Worm (Caenorhabditis elegans) whole organism, L1 larva: ENCODE measurements around the gene srr-3.

Source experiments
- Y116A8C.19 ChIP-seq: sonication (generic microtip); optimal IDR thresholded peaks from 2 replicates; lab custom pipeline; 2016; ENCODE audit warnings: missing compliant biosample characterization, missing genetic modification characterization, borderline replicate concordance
- ama-1 ChIP-seq: fragments of 150-350 bp; optimal IDR thresholded peaks from 2 replicates; lab custom pipeline; 2014
- ceh-63 ChIP-seq: fragments of 200-800 bp; sonication (Bioruptor generic); optimal IDR thresholded peaks from 2 replicates; lab custom pipeline; 2018; ENCODE audit warnings: mild to moderate bottlenecking, missing genetic modification characterization, missing compliant biosample characterization
- ceh-8 ChIP-seq: fragments of 200-800 bp; sonication (Bioruptor generic); optimal IDR thresholded peaks from 2 replicates; lab custom pipeline; 2018; ENCODE audit warnings: mild to moderate bottlenecking, missing genetic modification characterization, moderate library complexity, missing compliant biosample characterization
- ceh-88 ChIP-seq: fragments of 200-800 bp; sonication (Bioruptor generic); IDR thresholded peaks from 2 replicates; pipeline ENCODE4 v1.3.6; 2022; ENCODE audit warnings: missing genetic modification characterization, missing compliant biosample characterization
- efl-1 ChIP-seq, 4 experiments: fragments of 150-350 bp; optimal IDR thresholded peaks in 3 of 4; peaks in 1 of 4; 1 replicate in 1 of 4; 2 replicates in 3 of 4; lab custom pipeline; 2014; ENCODE audit warnings: missing biosample characterization in 2 of 4, missing genetic modification characterization in 2 of 4, missing genetic modification reagents in 2 of 4
- egl-27 ChIP-seq, 2 experiments: fragments of 150-350 bp in 1 of 2; sonication (generic microtip); optimal IDR thresholded peaks; 3 replicates each; lab custom pipeline; 2017 to 2018; ENCODE audit warnings: missing biosample characterization in 2 of 2, missing genetic modification characterization in 2 of 2, missing genetic modification reagents in 2 of 2
- ets-5 ChIP-seq: fragments of 200-800 bp; sonication (Bioruptor generic); IDR thresholded peaks from 2 replicates; pipeline ENCODE4 v1.3.6; 2022; ENCODE audit warnings: missing genetic modification characterization, missing compliant biosample characterization
- fkh-8 ChIP-seq: sonication (generic microtip); optimal IDR thresholded peaks from 2 replicates; lab custom pipeline; 2016; ENCODE audit warnings: mild to moderate bottlenecking, missing genetic modification characterization, missing compliant biosample characterization
- fos-1 ChIP-seq: fragments of 150-350 bp; optimal IDR thresholded peaks from 2 replicates; lab custom pipeline; 2014; ENCODE audit warnings: missing biosample characterization, missing genetic modification characterization
- grh-1 ChIP-seq: fragments of 200-800 bp; sonication (Bioruptor generic); IDR thresholded peaks from 2 replicates; pipeline ENCODE4 v1.3.6; 2022; ENCODE audit warnings: missing genetic modification reagents, missing genetic modification characterization, missing compliant biosample characterization
- hlh-4 ChIP-seq: sonication (generic microtip); optimal IDR thresholded peaks from 2 replicates; lab custom pipeline; 2016; ENCODE audit warnings: mild to moderate bottlenecking, missing genetic modification characterization, missing compliant biosample characterization
- irx-1 ChIP-seq: sonication (generic microtip); optimal IDR thresholded peaks from 2 replicates; lab custom pipeline; 2016; ENCODE audit warnings: missing genetic modification characterization, missing compliant biosample characterization
- isw-1 ChIP-seq: fragments of 200-800 bp; sonication (Bioruptor generic); IDR thresholded peaks from 2 replicates; pipeline ENCODE4 v1.3.6; 2022; ENCODE audit warnings: missing genetic modification characterization, missing compliant biosample characterization
- lin-14 ChIP-seq: fragments of 200-800 bp; sonication (Bioruptor generic); optimal IDR thresholded peaks from 2 replicates; lab custom pipeline; 2018; ENCODE audit warnings: mild to moderate bottlenecking, missing genetic modification characterization, moderate library complexity, missing compliant biosample characterization
- lsy-2 ChIP-seq, 2 experiments: fragments of 150-350 bp; optimal IDR thresholded peaks; 2 replicates each; lab custom pipeline; 2014; ENCODE audit warnings: missing biosample characterization in 2 of 2, missing genetic modification characterization in 2 of 2
- nhr-12 ChIP-seq: sonication (generic microtip); optimal IDR thresholded peaks from 2 replicates; lab custom pipeline; 2017; ENCODE audit warnings: missing biosample characterization, missing genetic modification characterization
- nhr-237 ChIP-seq: fragments of 150-350 bp; optimal IDR thresholded peaks from 2 replicates; lab custom pipeline; 2014; ENCODE audit warnings: missing biosample characterization, missing genetic modification characterization
- nhr-28 ChIP-seq: fragments of 150-350 bp; optimal IDR thresholded peaks from 2 replicates; lab custom pipeline; 2014; ENCODE audit warnings: missing biosample characterization, missing genetic modification characterization
- nhr-47 ChIP-seq: sonication (generic microtip); optimal IDR thresholded peaks from 2 replicates; lab custom pipeline; 2016; ENCODE audit warnings: mild to moderate bottlenecking, missing genetic modification characterization, moderate library complexity, missing compliant biosample characterization
- nhr-77 ChIP-seq: fragments of 150-350 bp; optimal IDR thresholded peaks from 2 replicates; lab custom pipeline; 2014; ENCODE audit warnings: missing biosample characterization, missing genetic modification characterization
- nhr-85 ChIP-seq: sonication (generic microtip); peaks from one replicate; lab custom pipeline; 2016; ENCODE audit warnings: missing genetic modification characterization, inconsistent platforms, missing compliant biosample characterization
- pag-3 ChIP-seq: sonication (generic microtip); optimal IDR thresholded peaks from 2 replicates; lab custom pipeline; 2017; ENCODE audit warnings: missing genetic modification characterization, mild to moderate bottlenecking, missing compliant biosample characterization, antibody characterized with exemption, borderline replicate concordance; ENCODE audit not compliant: insufficient read depth
- pax-3 ChIP-seq: fragments of 200-800 bp; sonication (Bioruptor generic); optimal IDR thresholded peaks from 2 replicates; lab custom pipeline; 2018; ENCODE audit warnings: mild to moderate bottlenecking, missing genetic modification characterization, moderate library complexity, missing compliant biosample characterization
- swsn-7 ChIP-seq: sonication (generic microtip); optimal IDR thresholded peaks from 2 replicates; lab custom pipeline; 2016; ENCODE audit warnings: missing genetic modification characterization, missing compliant biosample characterization
- tlp-1 ChIP-seq: fragments of 150-350 bp; optimal IDR thresholded peaks from 2 replicates; lab custom pipeline; 2014; ENCODE audit warnings: missing biosample characterization, missing genetic modification characterization
- unc-130 ChIP-seq: fragments of 150-350 bp; optimal IDR thresholded peaks from 2 replicates; lab custom pipeline; 2017; ENCODE audit warnings: missing biosample characterization, missing genetic modification characterization, inconsistent platforms
- unc-62 ChIP-seq: fragments of 150-350 bp; optimal IDR thresholded peaks from 2 replicates; lab custom pipeline; 2014; ENCODE audit warnings: missing biosample characterization, missing genetic modification reagents, missing genetic modification characterization
- unc-86 ChIP-seq: sonication (generic microtip); optimal IDR thresholded peaks from 2 replicates; lab custom pipeline; 2016; ENCODE audit warnings: missing genetic modification characterization, missing compliant biosample characterization

The srr-3 gene

ce11 chrV:16487474-16487873 lies 21.1 kb downstream of the srr-3 start, which contains the start of gene Y32B12A.5:
TSS of gene Y32B12A.5 (minus strand) at chrV:16487574.
- no peak for TF ChIP-seq irx-1
- TF ChIP-seq unc-130 (tag; lab: Kevin White, UChicago): no peak
- no peak for TF ChIP-seq nhr-12 (tag; lab: Kevin White, UChicago)
- TF ChIP-seq lsy-2 (tag; optimal IDR thresholded peaks at IDR 0.05; lab: Kevin White, UChicago): no peak
- no peak for TF ChIP-seq ama-1 (lab: Kevin White, UChicago)
- no peak for TF ChIP-seq isw-1
- no peak for TF ChIP-seq ets-5 (GFP tag; lab: Robert Waterston, UW)
- TF ChIP-seq lin-14 (GFP tag; lab: Kevin White, UChicago): no peak

DNA sequence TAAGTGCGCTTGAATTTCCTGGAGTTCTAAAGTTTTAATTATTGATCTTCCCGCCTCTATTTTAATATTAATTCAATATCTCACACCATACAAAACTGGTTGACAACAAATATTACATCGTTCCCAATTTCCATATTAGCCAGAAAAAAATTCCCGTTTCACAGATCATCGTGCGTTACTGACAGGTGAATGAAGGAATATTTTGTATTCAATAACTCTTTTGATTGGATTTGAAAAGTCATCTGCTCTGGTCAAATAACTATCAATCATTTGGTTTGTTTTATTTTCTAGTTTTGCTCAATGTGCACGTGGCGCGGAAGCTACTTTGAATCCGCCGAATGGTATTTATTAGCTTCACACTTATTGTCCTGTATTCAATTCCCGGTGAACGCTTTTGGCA lies 24.9 kb downstream of the srr-3 start, which contains the start of gene srh-139:
Gene srh-139, plus strand, starts transcription at position 301 of the 400 bp plus-strand sequence.
- TF ChIP-seq fkh-8: no peak
- TF ChIP-seq pax-3: no peak
- no peak for TF ChIP-seq nhr-47
- TF ChIP-seq nhr-237 (tag; lab: Kevin White, UChicago): no peak
- TF ChIP-seq Y116A8C.19 (tag; lab: Kevin White, UChicago): no peak
- no peak for TF ChIP-seq ama-1 (lab: Kevin White, UChicago)
- no peak for TF ChIP-seq hlh-4 (tag; lab: Kevin White, UChicago)
- no peak for TF ChIP-seq pag-3 (tag; lab: Kevin White, UChicago)
- no peak for TF ChIP-seq fos-1 (tag; lab: Kevin White, UChicago)
- TF ChIP-seq egl-27 (tag; optimal IDR thresholded peaks at IDR 0.05; lab: Kevin White, UChicago): no peak

DNA sequence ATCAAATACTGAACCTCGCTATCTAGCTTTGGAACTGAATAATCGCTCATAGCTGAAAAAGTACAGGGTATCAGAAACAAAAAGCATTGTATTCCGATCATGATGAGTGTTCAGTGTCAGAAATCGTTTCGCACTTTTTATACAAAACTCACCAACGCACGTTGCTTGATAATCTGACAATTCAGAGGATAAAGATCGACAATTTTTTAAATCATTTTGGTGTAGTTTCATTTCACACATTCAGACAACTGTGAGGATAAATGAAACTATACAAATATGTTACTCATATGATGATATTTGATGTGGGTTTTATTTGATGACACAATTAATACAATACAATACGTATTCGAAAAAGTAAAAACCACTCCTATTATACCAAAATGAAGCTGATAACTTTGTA lies 25.5 kb downstream of the srr-3 start, which contains the start of gene F57E7.2:
Gene F57E7.2, minus strand, starts transcription at position 101 of the 400 bp plus-strand sequence.
- no peak for TF ChIP-seq nhr-237 (tag; lab: Kevin White, UChicago)

DNA sequence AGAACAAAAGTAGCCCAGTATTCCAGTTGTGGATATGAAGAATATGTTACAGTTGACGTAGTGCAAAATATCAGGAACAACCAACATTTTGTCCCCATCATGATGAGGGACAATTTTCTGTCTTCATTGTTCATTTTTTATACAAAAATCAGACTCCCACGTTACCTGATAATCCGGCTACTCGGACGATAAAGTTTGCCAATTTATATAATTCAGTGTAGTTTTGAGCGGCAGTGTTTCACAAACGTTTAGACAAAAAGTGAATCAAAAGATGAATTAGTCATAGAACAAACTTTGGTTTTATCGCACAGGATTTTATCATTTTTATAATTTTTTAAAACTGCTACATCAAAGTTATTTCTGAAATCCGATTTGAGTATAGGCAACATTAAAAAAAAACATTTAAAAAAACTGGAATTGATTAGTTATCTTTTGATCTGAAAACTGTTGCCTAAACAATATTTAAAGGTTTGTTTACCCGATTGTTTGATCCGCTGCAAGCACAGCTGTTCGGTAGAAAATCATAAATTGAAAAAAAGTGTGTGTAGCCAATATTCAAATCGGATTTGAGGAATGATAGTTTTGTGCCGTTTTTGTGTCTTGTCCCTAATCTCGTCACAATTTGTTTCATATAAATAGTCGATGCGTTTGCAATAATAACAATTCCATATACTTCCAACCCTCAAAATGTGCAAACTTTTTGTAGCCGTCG lies 27.5 kb downstream of the srr-3 start, which contains the start of the genes F57E7.4 and spig-6:
Gene F57E7.4, minus strand, starts transcription at position 101 of the 712 bp plus-strand sequence.
Gene spig-6, plus strand, starts transcription at position 662 of the 712 bp plus-strand sequence.
- no peak for TF ChIP-seq tlp-1
- no peak for TF ChIP-seq fos-1 (tag; lab: Kevin White, UChicago)
- no peak for TF ChIP-seq lin-14 (GFP tag; lab: Kevin White, UChicago)
- no peak for TF ChIP-seq nhr-77 (tag; lab: Kevin White, UChicago)
- TF ChIP-seq swsn-7 (tag; lab: Kevin White, UChicago): no peak
- no peak for TF ChIP-seq grh-1 (GFP tag; lab: Robert Waterston, UW)
- no peak for TF ChIP-seq nhr-28
- TF ChIP-seq irx-1: no peak
- TF ChIP-seq unc-62: no peak
- no peak for TF ChIP-seq ceh-63 (GFP tag; lab: Kevin White, UChicago)
- no peak for TF ChIP-seq ceh-8 (GFP tag; lab: Kevin White, UChicago)

ce11 chrV:16479275-16479674 lies 29.3 kb downstream of the srr-3 start, which contains the start of gene T08G3.11:
TSS of gene T08G3.11 (minus strand) at chrV:16479375.
- TF ChIP-seq ceh-88 (no peak), efl-1 (optimal IDR thresholded peaks at IDR 0.05; lab: Kevin White, UChicago) (no peak), efl-1 (GFP tag; optimal IDR thresholded peaks at IDR 0.05 in 1 of 2; lab: Kevin White, UChicago) (peak in 1 of 2 experiments; percentile 16)
- TF ChIP-seq, all 84 proteins: peak for 1

ce11 chrV:16471995-16472563 lies 36.5 kb downstream of the srr-3 start, which contains the start of gene srw-35:
TSS of gene srw-35 (plus strand) at chrV:16472513.
- TF ChIP-seq unc-86 (tag; lab: Kevin White, UChicago): no peak
- no peak for TF ChIP-seq nhr-85 (tag; lab: Kevin White, UChicago)
- TF ChIP-seq, all 84 proteins: peak for 0
